Fruit fly (Drosophila melanogaster) whole organism, embryonic: Measurements from ENCODE around the gene CG45487.

Experiments
- Aef1 ChIP-seq: fragments of 200-800 bp; sonication (Bioruptor generic); IDR thresholded peaks from 3 replicates; pipeline ENCODE4 v1.3.6; 2022; ENCODE audit warnings: missing biosample characterization, missing genetic modification characterization
- CG11456 ChIP-seq: fragments of 200-800 bp; sonication (Bioruptor generic); IDR thresholded peaks from 3 replicates; pipeline ENCODE4 v1.3.6; 2022; ENCODE audit warnings: missing biosample characterization, missing genetic modification characterization
- CG11696 ChIP-seq: fragments of 200-800 bp; sonication (Bioruptor generic); IDR thresholded peaks from 2 replicates; pipeline ENCODE4 v1.3.6; 2022; ENCODE audit warnings: missing biosample characterization, missing genetic modification characterization
- CG15696 ChIP-seq: fragments of 200-800 bp; sonication (Bioruptor generic); optimal IDR thresholded peaks from 2 replicates; lab custom pipeline; 2019; ENCODE audit warnings: missing biosample characterization, mild to moderate bottlenecking, missing genetic modification characterization, moderate library complexity
- CG16815 ChIP-seq: fragments of 200-800 bp; sonication (Bioruptor generic); optimal IDR thresholded peaks from 3 replicates; lab custom pipeline; 2017; ENCODE audit warnings: missing biosample characterization, mild to moderate bottlenecking, missing genetic modification characterization
- Sin3A ChIP-seq: fragments of >200 bp; optimal IDR thresholded peaks from 2 replicates; lab custom pipeline; 2018
- ac ChIP-seq: fragments of 200-800 bp; sonication (Bioruptor generic); optimal IDR thresholded peaks from 3 replicates; lab custom pipeline; 2017; ENCODE audit warnings: missing biosample characterization, mild to moderate bottlenecking, missing genetic modification characterization
- bsh ChIP-seq, 2 experiments: fragments of 200-800 bp; sonication (Bioruptor generic); optimal IDR thresholded peaks; 2 replicates each; lab custom pipeline; 2017 to 2018; ENCODE audit warnings: mild to moderate bottlenecking in 2 of 2, missing biosample characterization in 2 of 2, missing genetic modification characterization in 2 of 2, moderate library complexity in 1 of 2
- corto ChIP-seq: fragments of 200-800 bp; sonication (Bioruptor generic); optimal IDR thresholded peaks from 2 replicates; lab custom pipeline; 2016; ENCODE audit warnings: missing biosample characterization, mild to moderate bottlenecking, missing genetic modification characterization, moderate library complexity
- en ChIP-seq: fragments of 200-800 bp; sonication (Bioruptor generic); optimal IDR thresholded peaks from 2 replicates; lab custom pipeline; 2016; ENCODE audit warnings: missing biosample characterization, missing genetic modification characterization
- gro ChIP-seq: fragments of 200-800 bp; sonication (Bioruptor generic); optimal IDR thresholded peaks from 2 replicates; lab custom pipeline; 2016; ENCODE audit warnings: missing biosample characterization, missing genetic modification characterization
- p53 ChIP-seq: fragments of 200-800 bp; sonication (Bioruptor generic); optimal IDR thresholded peaks from 2 replicates; lab custom pipeline; 2016; ENCODE audit warnings: missing biosample characterization, missing genetic modification characterization
- sc ChIP-seq, 3 experiments: fragments of >200 bp in 2 of 3; fragments of 200-800 bp in 1 of 3; sonication (Bioruptor generic) in 1 of 3; optimal IDR thresholded peaks; 2 replicates in 2 of 3; 3 replicates in 1 of 3; lab custom pipeline; 2017; ENCODE audit warnings: mild to moderate bottlenecking in 1 of 3, missing biosample characterization in 1 of 3, missing genetic modification characterization in 1 of 3, missing genetic modification reagents in 1 of 3

dm6 chrX:19875629-19876028, 39.5 kb downstream of the CG45487 start:
- TF ChIP-seq CG11456 (GFP tag; lab: Robert Waterston, UW) (no peak), CG11696 (GFP tag; lab: Robert Waterston, UW) (no peak), Aef1 (no peak), sc (optimal IDR thresholded peaks at IDR 0.05; lab: Kevin White, UChicago) (no peak), sc (GFP tag; optimal IDR thresholded peaks at IDR 0.05; lab: Kevin White, UChicago) (no peak), Sin3A (lab: Kevin White, UChicago) (no peak), ac (GFP tag; lab: Kevin White, UChicago) (no peak), gro (GFP tag; lab: Kevin White, UChicago) (no peak), corto (GFP tag; lab: Kevin White, UChicago) (no peak), bsh (GFP tag; optimal IDR thresholded peaks at IDR 0.05; lab: Kevin White, UChicago) (no peak), p53 (GFP tag; lab: Kevin White, UChicago) (no peak), CG15696 (no peak), CG16815 (GFP tag; lab: Kevin White, UChicago) (no peak), en (GFP tag; lab: Kevin White, UChicago) (no peak)
